Worm (Caenorhabditis elegans) whole organism, L2 larva: ENCODE data around the gene K07H8.5.

ENCODE experiments used
- C34F6.9 ChIP-seq: fragments of 150-350 bp; optimal IDR thresholded peaks from 2 replicates; lab custom pipeline; 2014; ENCODE audit warnings: missing biosample characterization, missing genetic modification characterization
- F13H6.1 ChIP-seq: sonication (generic microtip); optimal IDR thresholded peaks from 2 replicates; lab custom pipeline; 2016; ENCODE audit warnings: missing genetic modification characterization, missing compliant biosample characterization
- R02D3.7 ChIP-seq: fragments of 150-350 bp; optimal IDR thresholded peaks from 2 replicates; lab custom pipeline; 2014; ENCODE audit warnings: missing biosample characterization, missing genetic modification characterization
- Y55F3AM.14 ChIP-seq: fragments of 200-800 bp; sonication (Bioruptor generic); optimal IDR thresholded peaks from 2 replicates; lab custom pipeline; 2018; ENCODE audit warnings: mild to moderate bottlenecking, missing genetic modification characterization, missing compliant biosample characterization
- ZK546.5 ChIP-seq: sonication (generic microtip); optimal IDR thresholded peaks from 2 replicates; lab custom pipeline; 2017; ENCODE audit warnings: missing biosample characterization, missing genetic modification characterization
- alr-1 ChIP-seq: fragments of 150-350 bp; optimal IDR thresholded peaks from 2 replicates; lab custom pipeline; 2014; ENCODE audit warnings: missing biosample characterization, missing genetic modification characterization
- aly-2 ChIP-seq: fragments of 150-350 bp; optimal IDR thresholded peaks from 2 replicates; lab custom pipeline; 2014; ENCODE audit warnings: missing biosample characterization, missing genetic modification characterization
- ceh-16 ChIP-seq: fragments of 150-350 bp; optimal IDR thresholded peaks from 2 replicates; lab custom pipeline; 2014; ENCODE audit warnings: missing biosample characterization, missing genetic modification characterization
- crh-2 ChIP-seq: sonication (generic microtip); optimal IDR thresholded peaks from 2 replicates; lab custom pipeline; 2017; ENCODE audit warnings: missing biosample characterization, missing genetic modification characterization
- dmd-4 ChIP-seq: sonication (generic microtip); optimal IDR thresholded peaks from 2 replicates; lab custom pipeline; 2017; ENCODE audit warnings: missing biosample characterization, missing genetic modification characterization
- egl-27 ChIP-seq: sonication (generic microtip); optimal IDR thresholded peaks from 3 replicates; lab custom pipeline; 2017; ENCODE audit warnings: missing biosample characterization, missing genetic modification reagents, missing genetic modification characterization
- elt-1 ChIP-seq: fragments of 150-350 bp; optimal IDR thresholded peaks from 2 replicates; lab custom pipeline; 2014; ENCODE audit warnings: missing biosample characterization, missing genetic modification characterization
- elt-3 ChIP-seq: sonication (generic microtip); optimal IDR thresholded peaks from 2 replicates; lab custom pipeline; 2017; ENCODE audit warnings: missing biosample characterization, missing genetic modification characterization
- gmeb-1 ChIP-seq: fragments of 150-350 bp; optimal IDR thresholded peaks from 2 replicates; lab custom pipeline; 2014; ENCODE audit warnings: missing biosample characterization, missing genetic modification characterization
- lin-11 ChIP-seq: fragments of 150-350 bp; sonication (generic microtip); optimal IDR thresholded peaks from 2 replicates; lab custom pipeline; 2014; ENCODE audit warnings: missing biosample characterization, missing genetic modification characterization, inconsistent platforms, mixed read lengths
- lin-13 ChIP-seq: fragments of 150-350 bp; optimal IDR thresholded peaks from 2 replicates; lab custom pipeline; 2014; ENCODE audit warnings: missing biosample characterization, missing genetic modification reagents, missing genetic modification characterization
- lsy-2 ChIP-seq, 2 experiments: fragments of 150-350 bp in 1 of 2; sonication (generic microtip) in 1 of 2; optimal IDR thresholded peaks; 2 replicates each; lab custom pipeline; 2014 to 2017; ENCODE audit warnings: missing biosample characterization in 2 of 2, missing genetic modification characterization in 2 of 2
- mab-5 ChIP-seq: fragments of 150-350 bp; optimal IDR thresholded peaks from 2 replicates; lab custom pipeline; 2014; ENCODE audit warnings: missing biosample characterization, missing genetic modification characterization
- mbf-1 ChIP-seq: sonication (generic microtip); optimal IDR thresholded peaks from 2 replicates; lab custom pipeline; 2017; ENCODE audit warnings: missing biosample characterization, missing genetic modification characterization
- mdl-1 ChIP-seq, 2 experiments: fragments of 150-350 bp in 1 of 2; sonication (generic microtip) in 1 of 2; optimal IDR thresholded peaks; 2 replicates each; lab custom pipeline; 2017; ENCODE audit warnings: missing biosample characterization in 2 of 2, missing genetic modification characterization in 2 of 2
- nhr-12 ChIP-seq: fragments of 150-350 bp; optimal IDR thresholded peaks from 2 replicates; lab custom pipeline; 2014; ENCODE audit warnings: missing biosample characterization, missing genetic modification characterization
- nhr-21 ChIP-seq: fragments of 150-350 bp; optimal IDR thresholded peaks from 2 replicates; lab custom pipeline; 2014; ENCODE audit warnings: missing biosample characterization, missing genetic modification characterization
- nhr-25 ChIP-seq: fragments of 150-350 bp; sonication (generic microtip); optimal IDR thresholded peaks from 3 replicates; lab custom pipeline; 2014; ENCODE audit warnings: missing biosample characterization, missing genetic modification characterization
- nhr-6 ChIP-seq: fragments of 150-350 bp; optimal IDR thresholded peaks from 2 replicates; lab custom pipeline; 2014; ENCODE audit warnings: missing biosample characterization, missing genetic modification characterization
- nhr-77 ChIP-seq: fragments of 150-350 bp; optimal IDR thresholded peaks from 2 replicates; lab custom pipeline; 2014; ENCODE audit warnings: missing biosample characterization, missing genetic modification characterization
- sem-4 ChIP-seq: fragments of 150-350 bp; optimal IDR thresholded peaks from 2 replicates; lab custom pipeline; 2014; ENCODE audit warnings: missing biosample characterization, missing genetic modification reagents, missing genetic modification characterization
- skn-1 ChIP-seq: sonication (generic microtip); optimal IDR thresholded peaks from 2 replicates; lab custom pipeline; 2017; ENCODE audit warnings: missing biosample characterization, missing genetic modification characterization
- sma-3 ChIP-seq: sonication (generic microtip); optimal IDR thresholded peaks from 2 replicates; lab custom pipeline; 2016; ENCODE audit warnings: missing genetic modification reagents, missing genetic modification characterization, missing compliant biosample characterization
- sma-9 ChIP-seq, 2 experiments: fragments of 150-350 bp in 1 of 2; sonication (generic microtip) in 1 of 2; optimal IDR thresholded peaks; 2 replicates each; lab custom pipeline; 2014 to 2016; ENCODE audit warnings: missing genetic modification characterization in 2 of 2, mild to moderate bottlenecking in 1 of 2, missing biosample characterization in 1 of 2, missing compliant biosample characterization in 1 of 2, missing genetic modification reagents in 1 of 2, moderate library complexity in 1 of 2
- snpc-4 ChIP-seq: fragments of 150-350 bp; optimal IDR thresholded peaks from 2 replicates; lab custom pipeline; 2014; ENCODE audit warnings: missing biosample characterization, missing genetic modification characterization
- unc-39 ChIP-seq: fragments of 150-350 bp; optimal IDR thresholded peaks from 2 replicates; lab custom pipeline; 2014; ENCODE audit warnings: missing biosample characterization, missing genetic modification characterization
- unc-55 ChIP-seq: fragments of 150-350 bp; sonication (generic microtip); optimal IDR thresholded peaks from 3 replicates; lab custom pipeline; 2014; ENCODE audit warnings: missing biosample characterization, missing genetic modification reagents, missing genetic modification characterization
- zag-1 ChIP-seq: fragments of 150-350 bp; optimal IDR thresholded peaks from 2 replicates; lab custom pipeline; 2014; ENCODE audit warnings: missing biosample characterization, missing genetic modification characterization
- ztf-11 ChIP-seq: sonication (generic microtip); optimal IDR thresholded peaks from 2 replicates; lab custom pipeline; 2017; ENCODE audit warnings: missing biosample characterization, missing genetic modification characterization
- ztf-4 ChIP-seq: fragments of 150-350 bp; optimal IDR thresholded peaks from 2 replicates; lab custom pipeline; 2014; ENCODE audit warnings: missing biosample characterization, missing genetic modification characterization

The K07H8.5 gene

ce11 chrIV:8268024-8268423 lies at the start of gene K07H8.5, which contains the start of gene K07H8.8:
Gene K07H8.5 (plus strand): TSS chrIV:8268324.
Gene K07H8.8 (minus strand): TSS chrIV:8268412.
- no peak for TF ChIP-seq unc-39 (tag; lab: Kevin White, UChicago)
- TF ChIP-seq nhr-12, result no peak
- no peak for TF ChIP-seq sem-4
- TF ChIP-seq alr-1 (tag; lab: Kevin White, UChicago), result no peak
- no peak for TF ChIP-seq nhr-77 (tag; lab: Kevin White, UChicago)
- no peak for TF ChIP-seq mbf-1 (tag; lab: Kevin White, UChicago)
- TF ChIP-seq aly-2 (tag; lab: Kevin White, UChicago), result no peak
- TF ChIP-seq ztf-11 (tag; lab: Kevin White, UChicago), result no peak
- no peak for TF ChIP-seq elt-3 (tag; lab: Kevin White, UChicago)
- no peak for TF ChIP-seq nhr-25 (tag; lab: Kevin White, UChicago)
- TF ChIP-seq nhr-6 (tag; lab: Kevin White, UChicago), result no peak
- no peak for TF ChIP-seq ZK546.5 (tag; lab: Kevin White, UChicago)
- TF ChIP-seq egl-27 (tag; lab: Kevin White, UChicago), result no peak
- no peak for TF ChIP-seq ztf-4
- TF ChIP-seq lin-13 (GFP tag; lab: Kevin White, UChicago), result no peak
- no peak for TF ChIP-seq lsy-2 (tag; optimal IDR thresholded peaks at IDR 0.05; lab: Kevin White, UChicago)
- TF ChIP-seq snpc-4 (tag; lab: Kevin White, UChicago), result no peak

- TF ChIP-seq mbf-1 (tag; lab: Kevin White, UChicago), result no peak
- TF ChIP-seq F13H6.1 (tag; lab: Kevin White, UChicago), result no peak
- TF ChIP-seq nhr-12, result no peak
- TF ChIP-seq sem-4, result no peak
- no peak for TF ChIP-seq lin-11 (tag; lab: Kevin White, UChicago)
- TF ChIP-seq nhr-77 (tag; lab: Kevin White, UChicago), result no peak
Observed at ce11 chrIV:8219987-8220386, 48.1 kb upstream of the K07H8.5 start, which contains the start of gene ocr-2. Gene ocr-2 (minus strand): TSS chrIV:8220087.

- TF ChIP-seq C34F6.9 (tag; lab: Kevin White, UChicago) (no peak), alr-1 (tag; lab: Kevin White, UChicago) (no peak), sma-3 (no peak), crh-2 (no peak), ceh-16 (tag; lab: Kevin White, UChicago) (no peak), sma-9 (GFP tag; optimal IDR thresholded peaks at IDR 0.05; lab: Kevin White, UChicago) (no peak), sma-9 (tag; optimal IDR thresholded peaks at IDR 0.05; lab: Kevin White, UChicago) (no peak), skn-1 (tag; lab: Kevin White, UChicago) (no peak), nhr-21 (no peak), dmd-4 (tag; lab: Kevin White, UChicago) (no peak), R02D3.7 (tag; lab: Kevin White, UChicago) (no peak), Y55F3AM.14 (GFP tag; lab: Kevin White, UChicago) (no peak), lin-13 (GFP tag; lab: Kevin White, UChicago) (no peak), gmeb-1 (tag; lab: Kevin White, UChicago) (no peak), zag-1 (tag; lab: Kevin White, UChicago) (no peak), unc-55 (no peak), ZK546.5 (tag; lab: Kevin White, UChicago) (no peak), sem-4 (no peak), nhr-12 (no peak), mdl-1 (tag; optimal IDR thresholded peaks at IDR 0.05; lab: Kevin White, UChicago) (no peak)
Observed at ce11 chrIV:8221946-8222345, 46.2 kb upstream of the K07H8.5 start, which contains the start of gene gpx-6. Gene gpx-6 (plus strand): TSS chrIV:8222202.

- TF ChIP-seq sma-3, result no peak
- TF ChIP-seq aly-2 (tag; lab: Kevin White, UChicago), result no peak
- TF ChIP-seq snpc-4 (tag; lab: Kevin White, UChicago), result no peak
- no peak for TF ChIP-seq mab-5 (tag; lab: Kevin White, UChicago)
- no peak for TF ChIP-seq lsy-2 (tag; optimal IDR thresholded peaks at IDR 0.05; lab: Kevin White, UChicago)
- no peak for TF ChIP-seq lin-11 (tag; lab: Kevin White, UChicago)
- TF ChIP-seq elt-1 (tag; lab: Kevin White, UChicago), result no peak
- no peak for TF ChIP-seq ztf-11 (tag; lab: Kevin White, UChicago)
- TF ChIP-seq zag-1 (tag; lab: Kevin White, UChicago), result no peak
- no peak for TF ChIP-seq crh-2
- no peak for TF ChIP-seq mdl-1 (tag; optimal IDR thresholded peaks at IDR 0.05; lab: Kevin White, UChicago)
Observed at ce11 chrIV:8223055-8223454, 45.1 kb upstream of the K07H8.5 start.
